Worm (Caenorhabditis elegans) whole organism, early embryonic: ENCODE measurements around the gene Y73B6BL.47.

Source experiments
- B0310.2 ChIP-seq: sonication (generic microtip); optimal IDR thresholded peaks from 2 replicates; lab custom pipeline; 2016; ENCODE audit warnings: mild to moderate bottlenecking, missing genetic modification characterization, missing compliant biosample characterization
- F13C5.2 ChIP-seq: sonication (generic microtip); optimal IDR thresholded peaks from 2 replicates; lab custom pipeline; 2017; ENCODE audit warnings: mild to moderate bottlenecking, missing genetic modification characterization, inconsistent platforms, missing compliant biosample characterization
- aly-1 ChIP-seq: sonication (generic microtip); optimal IDR thresholded peaks from 2 replicates; lab custom pipeline; 2016; ENCODE audit warnings: missing genetic modification characterization, missing compliant biosample characterization
- ama-1 ChIP-seq: fragments of 150-350 bp; optimal IDR thresholded peaks from 2 replicates; lab custom pipeline; 2014
- ceh-13 ChIP-seq: fragments of 200-800 bp; sonication (Bioruptor generic); optimal IDR thresholded peaks from 2 replicates; lab custom pipeline; 2018; ENCODE audit warnings: mild to moderate bottlenecking, missing genetic modification characterization, missing compliant biosample characterization
- ceh-36 ChIP-seq: sonication (generic microtip); optimal IDR thresholded peaks from 2 replicates; lab custom pipeline; 2016; ENCODE audit warnings: missing genetic modification characterization, inconsistent platforms, missing compliant biosample characterization
- ets-7 ChIP-seq: sonication (generic microtip); optimal IDR thresholded peaks from 2 replicates; lab custom pipeline; 2016; ENCODE audit warnings: missing genotype, missing genetic modification characterization, missing compliant biosample characterization
- flt-1 ChIP-seq: fragments of 200-800 bp; sonication (Bioruptor generic); IDR thresholded peaks from 2 replicates; pipeline ENCODE4 v1.3.6; 2022; ENCODE audit warnings: missing genetic modification characterization, missing compliant biosample characterization
- hmbx-1 ChIP-seq: sonication (generic microtip); optimal IDR thresholded peaks from 2 replicates; lab custom pipeline; 2016; ENCODE audit warnings: mild to moderate bottlenecking, missing genetic modification characterization, missing compliant biosample characterization
- hmg-4 ChIP-seq: fragments of 200-800 bp; sonication (Bioruptor generic); optimal IDR thresholded peaks from 2 replicates; lab custom pipeline; 2018; ENCODE audit warnings: mild to moderate bottlenecking, missing genetic modification characterization, missing compliant biosample characterization
- hnd-1 ChIP-seq: sonication (generic microtip); optimal IDR thresholded peaks from 2 replicates; lab custom pipeline; 2016; ENCODE audit warnings: missing genetic modification characterization, missing compliant biosample characterization
- pes-1 ChIP-seq: fragments of 200-800 bp; sonication (Bioruptor generic); IDR thresholded peaks from 2 replicates; pipeline ENCODE4 v1.3.6; 2022; ENCODE audit warnings: missing genetic modification reagents, missing genetic modification characterization, missing compliant biosample characterization
- scrt-1 ChIP-seq: fragments of 200-800 bp; sonication (Bioruptor generic); IDR thresholded peaks from 2 replicates; pipeline ENCODE4 v1.3.6; 2022; ENCODE audit warnings: missing genetic modification characterization, missing compliant biosample characterization
- sea-1 ChIP-seq: fragments of 200-800 bp; sonication (Bioruptor generic); conservative IDR thresholded peaks from 2 replicates; pipeline ENCODE4 v1.3.6; 2022; ENCODE audit warnings: missing genetic modification characterization, missing compliant biosample characterization
- tbx-11 ChIP-seq: fragments of 200-800 bp; sonication (Bioruptor generic); IDR thresholded peaks from 2 replicates; pipeline ENCODE4 v1.3.6; 2022; ENCODE audit warnings: missing genetic modification characterization, missing compliant biosample characterization
- tbx-37 ChIP-seq: fragments of 200-800 bp; sonication (Bioruptor generic); conservative IDR thresholded peaks from 2 replicates; pipeline ENCODE4 v1.3.6; 2022; ENCODE audit warnings: missing genetic modification reagents, missing genetic modification characterization, missing compliant biosample characterization
- tra-4 ChIP-seq: sonication (generic microtip); optimal IDR thresholded peaks from 2 replicates; lab custom pipeline; 2017; ENCODE audit warnings: missing genetic modification characterization, missing compliant biosample characterization

Gene Y73B6BL.47

ce11 chrIV:6393329-6393728 lies 31.6 kb downstream of the Y73B6BL.47 start:
- TF ChIP-seq hnd-1 (tag; lab: Kevin White, UChicago) (no peak), tra-4 (no peak), ets-7 (tag; lab: Kevin White, UChicago) (no peak), tbx-37 (no peak), tbx-11 (no peak), pes-1 (GFP tag; lab: Robert Waterston, UW) (no peak), F13C5.2 (tag; lab: Kevin White, UChicago) (no peak), flt-1 (GFP tag; lab: Robert Waterston, UW) (no peak), ceh-13 (GFP tag; lab: Kevin White, UChicago) (no peak), hmbx-1 (tag; lab: Kevin White, UChicago) (no peak), ama-1 (no peak)

ce11 chrIV:6395190-6395589 lies 33.4 kb downstream of the Y73B6BL.47 start:
- no peak for TF ChIP-seq tbx-37
- no peak for TF ChIP-seq hmg-4 (GFP tag; lab: Kevin White, UChicago)
- TF ChIP-seq ceh-13 (GFP tag; lab: Kevin White, UChicago) = no peak
- TF ChIP-seq ama-1 = no peak
- no peak for TF ChIP-seq aly-1 (tag; lab: Kevin White, UChicago)
- no peak for TF ChIP-seq hnd-1 (tag; lab: Kevin White, UChicago)
- no peak for TF ChIP-seq F13C5.2 (tag; lab: Kevin White, UChicago)

ce11 chrIV:6402386-6402905 lies 40.7 kb downstream of the Y73B6BL.47 start, which contains the start of gene sfrp-1:
Gene sfrp-1, minus strand, starts transcription at chrIV:6402436.
- TF ChIP-seq aly-1 (tag; lab: Kevin White, UChicago) (no peak), B0310.2 (tag; lab: Kevin White, UChicago) (no peak), pes-1 (GFP tag; lab: Robert Waterston, UW) (no peak), ama-1 (no peak), flt-1 (GFP tag; lab: Robert Waterston, UW) (no peak), ets-7 (tag; lab: Kevin White, UChicago) (no peak), F13C5.2 (tag; lab: Kevin White, UChicago) (no peak), hmbx-1 (tag; lab: Kevin White, UChicago) (no peak)

- TF ChIP-seq tbx-11 (no peak), F13C5.2 (tag; lab: Kevin White, UChicago) (no peak), ets-7 (tag; lab: Kevin White, UChicago) (no peak), hmbx-1 (tag; lab: Kevin White, UChicago) (no peak), tra-4 (no peak), ceh-36 (no peak), tbx-37 (no peak), hmg-4 (GFP tag; lab: Kevin White, UChicago) (no peak), ceh-13 (GFP tag; lab: Kevin White, UChicago) (no peak), sea-1 (GFP tag; lab: Robert Waterston, UW) (no peak), scrt-1 (GFP tag; lab: Robert Waterston, UW) (no peak), hnd-1 (tag; lab: Kevin White, UChicago) (no peak), B0310.2 (tag; lab: Kevin White, UChicago) (no peak), pes-1 (GFP tag; lab: Robert Waterston, UW) (no peak), aly-1 (tag; lab: Kevin White, UChicago) (no peak), flt-1 (GFP tag; lab: Robert Waterston, UW) (no peak), ama-1 (no peak)
These were observed 41.6 kb downstream of the Y73B6BL.47 start for ce11 chrIV:6403399-6403798.

ce11 chrIV:6404871-6405270 lies 43.1 kb downstream of the Y73B6BL.47 start, which contains the start of gene srv-13:
Gene srv-13, plus strand, starts transcription at chrIV:6405171.
- TF ChIP-seq hmg-4 (GFP tag; lab: Kevin White, UChicago) (no peak), ceh-13 (GFP tag; lab: Kevin White, UChicago) (no peak), F13C5.2 (tag; lab: Kevin White, UChicago) (no peak), ceh-36 (no peak), hmbx-1 (tag; lab: Kevin White, UChicago) (no peak), B0310.2 (tag; lab: Kevin White, UChicago) (no peak), scrt-1 (GFP tag; lab: Robert Waterston, UW) (no peak), tbx-37 (no peak), tra-4 (no peak), ama-1 (no peak), flt-1 (GFP tag; lab: Robert Waterston, UW) (no peak), hnd-1 (tag; lab: Kevin White, UChicago) (no peak), tbx-11 (no peak), aly-1 (tag; lab: Kevin White, UChicago) (no peak), sea-1 (GFP tag; lab: Robert Waterston, UW) (no peak), ets-7 (tag; lab: Kevin White, UChicago) (no peak)

- no peak for TF ChIP-seq hnd-1 (tag; lab: Kevin White, UChicago)
- TF ChIP-seq scrt-1 (GFP tag; lab: Robert Waterston, UW) = no peak
- TF ChIP-seq hmg-4 (GFP tag; lab: Kevin White, UChicago) = no peak
- TF ChIP-seq sea-1 (GFP tag; lab: Robert Waterston, UW) = no peak
- no peak for TF ChIP-seq hmbx-1 (tag; lab: Kevin White, UChicago)
- no peak for TF ChIP-seq aly-1 (tag; lab: Kevin White, UChicago)
- TF ChIP-seq tbx-11 = no peak
- no peak for TF ChIP-seq F13C5.2 (tag; lab: Kevin White, UChicago)
- no peak for TF ChIP-seq ama-1
- TF ChIP-seq tbx-37 = no peak
- no peak for TF ChIP-seq pes-1 (GFP tag; lab: Robert Waterston, UW)
- TF ChIP-seq flt-1 (GFP tag; lab: Robert Waterston, UW) = no peak
- no peak for TF ChIP-seq ceh-36
- no peak for TF ChIP-seq tra-4
- no peak for TF ChIP-seq ets-7 (tag; lab: Kevin White, UChicago)
These were observed 51.7 kb downstream of the Y73B6BL.47 start, which contains the start of gene nlp-71 for ce11 chrIV:6413482-6413881. Gene nlp-71, minus strand, starts transcription at chrIV:6413582.

- no peak for TF ChIP-seq scrt-1 (GFP tag; lab: Robert Waterston, UW)
- no peak for TF ChIP-seq tbx-37
- TF ChIP-seq hmbx-1 (tag; lab: Kevin White, UChicago) = no peak
- no peak for TF ChIP-seq ets-7 (tag; lab: Kevin White, UChicago)
- TF ChIP-seq F13C5.2 (tag; lab: Kevin White, UChicago) = no peak
- no peak for TF ChIP-seq flt-1 (GFP tag; lab: Robert Waterston, UW)
- TF ChIP-seq ceh-13 (GFP tag; lab: Kevin White, UChicago) = no peak
- no peak for TF ChIP-seq ceh-36
- no peak for TF ChIP-seq pes-1 (GFP tag; lab: Robert Waterston, UW)
- TF ChIP-seq hmg-4 (GFP tag; lab: Kevin White, UChicago) = no peak
- no peak for TF ChIP-seq sea-1 (GFP tag; lab: Robert Waterston, UW)
These were observed 53.4 kb downstream of the Y73B6BL.47 start, which contains the start of gene exos-2 for ce11 chrIV:6415149-6415548. Gene exos-2, plus strand, starts transcription at chrIV:6415478.
